Fruit fly (Drosophila melanogaster) Kc167 (cell line): ENCODE data around the gene Pvf2.

Experiments
- Myc ChIP-seq: fragments of >200 bp; optimal IDR thresholded peaks from 2 replicates; lab custom pipeline; 2017; ENCODE audit warnings: missing external identifiers
- Sin3A ChIP-seq: fragments of >200 bp; optimal IDR thresholded peaks from 2 replicates; lab custom pipeline; 2018; ENCODE audit warnings: missing external identifiers
- h ChIP-seq: fragments of >200 bp; optimal IDR thresholded peaks from 3 replicates; lab custom pipeline; 2018; ENCODE audit warnings: missing external identifiers
- insv ChIP-seq: fragments of >200 bp; optimal IDR thresholded peaks from 3 replicates; lab custom pipeline; 2018; ENCODE audit warnings: missing external identifiers
- psq ChIP-seq: fragments of >200 bp; optimal IDR thresholded peaks from 2 replicates; lab custom pipeline; 2017; ENCODE audit warnings: missing external identifiers
- ttk ChIP-seq: sonication (Bioruptor generic); optimal IDR thresholded peaks from 2 replicates; lab custom pipeline; 2017; ENCODE audit warnings: missing external identifiers

DNA sequence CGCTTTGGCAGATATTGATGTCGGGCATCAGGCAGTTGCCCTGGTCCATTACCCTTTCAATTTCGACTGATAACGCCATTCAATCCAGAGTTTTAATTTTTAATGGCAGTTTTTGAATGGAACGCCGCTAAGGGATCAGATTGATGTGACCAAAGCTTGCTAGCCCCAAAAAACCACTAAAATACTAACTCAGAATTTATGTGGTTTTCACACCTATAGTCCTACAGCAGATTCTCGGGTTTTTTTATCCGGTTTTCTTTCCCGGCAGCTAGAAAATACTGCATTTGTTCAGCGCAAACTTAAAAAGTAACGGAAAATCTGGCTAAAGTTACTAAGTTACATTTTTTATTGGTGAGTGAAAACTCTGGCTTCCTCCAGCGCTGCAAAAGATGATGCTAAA, 18.7 kb downstream of the Pvf2 start, which contains the start of gene Nuf2:
- TF ChIP-seq psq (lab: Kevin White, UChicago): no peak
- TF ChIP-seq Myc: no peak
- TF ChIP-seq insv (lab: Kevin White, UChicago): no peak
- TF ChIP-seq ttk (lab: Kevin White, UChicago): no peak
- TF ChIP-seq h (lab: Kevin White, UChicago): no peak
- TF ChIP-seq Sin3A (lab: Kevin White, UChicago): no peak
